Worm (Caenorhabditis elegans) whole organism, young adult: ENCODE results near the gene fbxa-19.

Source experiments
- B0019.2 ChIP-seq: fragments of 200-800 bp; sonication (Bioruptor generic); conservative IDR thresholded peaks from 2 replicates; pipeline ENCODE4 v1.3.6; 2022; ENCODE audit warnings: missing genetic modification reagents, missing genetic modification characterization, missing compliant biosample characterization
- Y67H2A.10 ChIP-seq: fragments of 200-800 bp; sonication (Bioruptor generic); conservative IDR thresholded peaks from 2 replicates; pipeline ENCODE4 v1.3.6; 2022; ENCODE audit warnings: missing genetic modification reagents, missing genetic modification characterization, missing compliant biosample characterization
- ama-1 ChIP-seq, 3 experiments: fragments of 150-350 bp in 1 of 3; sonication (generic microtip) in 2 of 3; optimal IDR thresholded peaks; 2 replicates each; lab custom pipeline; 2014 to 2018; ENCODE audit warnings: missing biosample characterization in 2 of 3, missing genetic modification characterization in 2 of 3, missing genetic modification reagents in 2 of 3
- athp-1 ChIP-seq: sonication (generic microtip); optimal IDR thresholded peaks from 2 replicates; lab custom pipeline; 2017; ENCODE audit warnings: mild to moderate bottlenecking, missing genetic modification characterization, missing compliant biosample characterization
- ccch-3 ChIP-seq: fragments of 200-800 bp; sonication (Bioruptor generic); optimal IDR thresholded peaks from 2 replicates; lab custom pipeline; 2018; ENCODE audit warnings: mild to moderate bottlenecking, missing genetic modification characterization, missing compliant biosample characterization
- ceh-27 ChIP-seq: fragments of 200-800 bp; sonication (Bioruptor generic); optimal IDR thresholded peaks from 2 replicates; lab custom pipeline; 2018; ENCODE audit warnings: mild to moderate bottlenecking, missing genetic modification characterization, moderate library complexity, missing compliant biosample characterization
- hsf-1 ChIP-seq: fragments of 200-800 bp; sonication (Bioruptor generic); IDR thresholded peaks from 2 replicates; pipeline ENCODE4 v1.3.6; 2022; ENCODE audit warnings: missing genetic modification reagents, missing genetic modification characterization, missing compliant biosample characterization
- snpc-4 ChIP-seq, 5 experiments: fragments of 150-350 bp in 1 of 5; sonication (generic microtip) in 4 of 5; optimal IDR thresholded peaks; 2 replicates each; lab custom pipeline; 2014 to 2018; ENCODE audit warnings: missing genetic modification characterization in 5 of 5, missing biosample characterization in 3 of 5, antibody characterized with exemption in 2 of 5, mild to moderate bottlenecking in 2 of 5, missing compliant biosample characterization in 2 of 5, missing genotype in 2 of 5, moderate library complexity in 2 of 5, missing genetic modification reagents in 1 of 5

ce11 chrIII:1359669-1360068 is 44.5 kb downstream of the fbxa-19 start, which contains the start of gene Y82E9BR.9:
- TF ChIP-seq ceh-27 (GFP tag; lab: Kevin White, UChicago) (no peak), Y67H2A.10 (no peak), athp-1 (tag; lab: Kevin White, UChicago) (no peak), B0019.2 (GFP tag; lab: Robert Waterston, UW) (no peak), ama-1 (optimal IDR thresholded peaks at IDR 0.05; lab: Kevin White, UChicago) (no peak), ama-1 (GFP tag; optimal IDR thresholded peaks at IDR 0.05; lab: Kevin White, UChicago) (no peak), hsf-1 (GFP tag; lab: Robert Waterston, UW) (no peak), snpc-4 (GFP tag; optimal IDR thresholded peaks at IDR 0.05; lab: Kevin White, UChicago) (no peak), snpc-4 (tag; optimal IDR thresholded peaks at IDR 0.05; lab: Kevin White, UChicago) (no peak), ccch-3 (GFP tag; lab: Kevin White, UChicago) (no peak)
